Worm (Caenorhabditis elegans) whole organism, midembryonic: ENCODE results near the gene wah-1.

Experiments used
- flt-1 ChIP-seq: fragments of 200-800 bp; sonication (Bioruptor generic); IDR thresholded peaks from 2 replicates; pipeline ENCODE4 v1.3.6; 2022; ENCODE audit warnings: missing genetic modification characterization, missing compliant biosample characterization
- ref-1 ChIP-seq: fragments of 200-800 bp; sonication (Bioruptor generic); conservative IDR thresholded peaks from 2 replicates; pipeline ENCODE4 v1.3.6; 2022; ENCODE audit warnings: missing genetic modification reagents, missing genetic modification characterization, missing compliant biosample characterization
- ztf-23 ChIP-seq: fragments of 200-800 bp; sonication (Bioruptor generic); IDR thresholded peaks from 2 replicates; pipeline ENCODE4 v1.3.6; 2022; ENCODE audit warnings: missing genetic modification reagents, missing genetic modification characterization, missing compliant biosample characterization
- ztf-29 ChIP-seq: fragments of 200-800 bp; sonication (Bioruptor generic); IDR thresholded peaks from 2 replicates; pipeline ENCODE4 v1.3.6; 2022; ENCODE audit warnings: missing genetic modification reagents, missing genetic modification characterization, missing compliant biosample characterization

- TF ChIP-seq ref-1 = no peak
- TF ChIP-seq ztf-23 (GFP tag; lab: Robert Waterston, UW) = no peak
- TF ChIP-seq ztf-29 (GFP tag; lab: Robert Waterston, UW) = no peak
- no peak for TF ChIP-seq flt-1
Measured at ce11 chrIII:11954150-11954549, 35.8 kb upstream of the wah-1 start.
